Worm (Caenorhabditis elegans) whole organism, mixed stage, embryonic: ENCODE measurements around the gene C27C12.1.

Source experiments
- blmp-1 ChIP-seq: fragments of 150-350 bp; optimal IDR thresholded peaks from 2 replicates; lab custom pipeline; 2014; ENCODE audit warnings: missing biosample characterization, missing genetic modification characterization
- ceh-43 ChIP-seq: fragments of 200-800 bp; sonication (Bioruptor generic); optimal IDR thresholded peaks from 2 replicates; lab custom pipeline; 2018; ENCODE audit warnings: mild to moderate bottlenecking, missing genetic modification characterization, moderate library complexity, missing compliant biosample characterization
- ces-1 ChIP-seq: fragments of 150-350 bp; optimal IDR thresholded peaks from 2 replicates; lab custom pipeline; 2014; ENCODE audit warnings: missing biosample characterization, missing genetic modification reagents, missing genetic modification characterization
- flh-1 ChIP-seq: fragments of 200-800 bp; sonication (Bioruptor generic); optimal IDR thresholded peaks from 2 replicates; lab custom pipeline; 2018; ENCODE audit warnings: mild to moderate bottlenecking, missing genetic modification characterization, moderate library complexity, missing compliant biosample characterization
- lin-13 ChIP-seq: fragments of 150-350 bp; optimal IDR thresholded peaks from 2 replicates; lab custom pipeline; 2014; ENCODE audit warnings: missing biosample characterization, missing genetic modification characterization
- nhr-12 ChIP-seq: fragments of 150-350 bp; optimal IDR thresholded peaks from 2 replicates; lab custom pipeline; 2014; ENCODE audit warnings: missing biosample characterization, missing genetic modification characterization
- nhr-2 ChIP-seq: fragments of 150-350 bp; optimal IDR thresholded peaks from 2 replicates; lab custom pipeline; 2014; ENCODE audit warnings: missing biosample characterization, missing genetic modification characterization
- nhr-237 ChIP-seq: fragments of 150-350 bp; optimal IDR thresholded peaks from 2 replicates; lab custom pipeline; 2014; ENCODE audit warnings: missing biosample characterization, missing genetic modification characterization
- nhr-76 ChIP-seq: sonication (generic microtip); optimal IDR thresholded peaks from 2 replicates; lab custom pipeline; 2017; ENCODE audit warnings: missing biosample characterization, missing genetic modification characterization
- pha-4 ChIP-seq: fragments of 150-350 bp; optimal IDR thresholded peaks from 2 replicates; lab custom pipeline; 2018; ENCODE audit warnings: missing biosample characterization, missing genetic modification reagents, missing genetic modification characterization
- snpc-4 ChIP-seq: fragments of 150-350 bp; optimal IDR thresholded peaks from 2 replicates; lab custom pipeline; 2014; ENCODE audit warnings: missing biosample characterization, missing genetic modification characterization
- sptf-1 ChIP-seq: sonication (generic microtip); optimal IDR thresholded peaks from 2 replicates; lab custom pipeline; 2017; ENCODE audit warnings: mild to moderate bottlenecking, missing genetic modification characterization, moderate library complexity, missing compliant biosample characterization
- unc-39 ChIP-seq: fragments of 150-350 bp; optimal IDR thresholded peaks from 2 replicates; lab custom pipeline; 2014; ENCODE audit warnings: missing biosample characterization, missing genetic modification characterization
- unc-62 ChIP-seq: fragments of 150-350 bp; optimal IDR thresholded peaks from 2 replicates; lab custom pipeline; 2014; ENCODE audit warnings: missing biosample characterization, missing genetic modification reagents, missing genetic modification characterization

- no peak for TF ChIP-seq ces-1
- no peak for TF ChIP-seq unc-39 (tag; lab: Kevin White, UChicago)
- no peak for TF ChIP-seq nhr-237 (tag; lab: Kevin White, UChicago)
- TF ChIP-seq snpc-4 (tag; lab: Kevin White, UChicago) = no peak
- TF ChIP-seq nhr-12 (tag; lab: Kevin White, UChicago) = no peak
- no peak for TF ChIP-seq nhr-2 (tag; lab: Kevin White, UChicago)
- no peak for TF ChIP-seq blmp-1
- TF ChIP-seq nhr-76 (tag; lab: Kevin White, UChicago) = no peak
- TF ChIP-seq ceh-43 (GFP tag; lab: Kevin White, UChicago) = no peak
- no peak for TF ChIP-seq lin-13 (tag; lab: Kevin White, UChicago)
- TF ChIP-seq flh-1 (GFP tag; lab: Kevin White, UChicago) = no peak
- TF ChIP-seq pha-4 (tag; lab: Kevin White, UChicago) = no peak
- no peak for TF ChIP-seq sptf-1
- no peak for TF ChIP-seq unc-62 (GFP tag; lab: Kevin White, UChicago)
Observed at ce11 chrX:14819495-14819894, 34.1 kb downstream of the C27C12.1 start.
